Worm (Caenorhabditis elegans) whole organism, L2 larva: Measurements from ENCODE around the gene C49C8.5.

ENCODE experiments used
- nhr-23 ChIP-seq: fragments of 150-350 bp; optimal IDR thresholded peaks from 2 replicates; lab custom pipeline; 2014; ENCODE audit warnings: missing biosample characterization, missing genetic modification reagents, missing genetic modification characterization
- nhr-77 ChIP-seq: fragments of 150-350 bp; optimal IDR thresholded peaks from 2 replicates; lab custom pipeline; 2014; ENCODE audit warnings: missing biosample characterization, missing genetic modification characterization

ce11 chrIV:8631033-8631432 is 22.4 kb downstream of the C49C8.5 start, which contains the start of gene dgk-4:
- TF ChIP-seq nhr-23 (no peak), nhr-77 (tag; lab: Kevin White, UChicago) (no peak)
